Worm (Caenorhabditis elegans) whole organism, late embryonic: ENCODE results near the gene nhr-55.

Experiments
- C38D4.7 ChIP-seq: fragments of 200-800 bp; sonication (Bioruptor generic); optimal IDR thresholded peaks from 2 replicates; lab custom pipeline; 2018; ENCODE audit warnings: mild to moderate bottlenecking, missing genetic modification characterization, moderate library complexity, missing compliant biosample characterization
- F13H6.1 ChIP-seq: sonication (generic microtip); optimal IDR thresholded peaks from 2 replicates; lab custom pipeline; 2016; ENCODE audit warnings: missing genetic modification characterization, missing compliant biosample characterization
- K02D7.2 ChIP-seq: sonication (generic microtip); optimal IDR thresholded peaks from 2 replicates; lab custom pipeline; 2017; ENCODE audit warnings: mild to moderate bottlenecking, missing genetic modification characterization, missing compliant biosample characterization
- Y22D7AL.16 ChIP-seq: sonication (generic microtip); optimal IDR thresholded peaks from 2 replicates; lab custom pipeline; 2016; ENCODE audit warnings: missing genetic modification characterization, missing compliant biosample characterization
- ceh-14 ChIP-seq: sonication (generic microtip); optimal IDR thresholded peaks from 2 replicates; lab custom pipeline; 2016; ENCODE audit warnings: missing genotype, missing genetic modification characterization, missing compliant biosample characterization
- ceh-18 ChIP-seq: sonication (generic microtip); optimal IDR thresholded peaks from 2 replicates; lab custom pipeline; 2016; ENCODE audit warnings: missing genetic modification characterization, missing compliant biosample characterization
- ceh-19 ChIP-seq: fragments of 200-800 bp; sonication (Bioruptor generic); optimal IDR thresholded peaks from 2 replicates; lab custom pipeline; 2018; ENCODE audit warnings: mild to moderate bottlenecking, missing genetic modification characterization, missing compliant biosample characterization
- ceh-2 ChIP-seq: sonication (generic microtip); optimal IDR thresholded peaks from 2 replicates; lab custom pipeline; 2016; ENCODE audit warnings: missing genotype, missing genetic modification characterization, missing compliant biosample characterization
- ceh-22 ChIP-seq: sonication (generic microtip); optimal IDR thresholded peaks from 2 replicates; lab custom pipeline; 2017; ENCODE audit warnings: missing biosample characterization, missing genetic modification characterization
- ceh-24 ChIP-seq: sonication (generic microtip); optimal IDR thresholded peaks from 2 replicates; lab custom pipeline; 2016; ENCODE audit warnings: mild to moderate bottlenecking, missing genetic modification characterization, missing compliant biosample characterization
- ceh-31 ChIP-seq: sonication (generic microtip); optimal IDR thresholded peaks from 2 replicates; lab custom pipeline; 2016; ENCODE audit warnings: missing genetic modification characterization, missing compliant biosample characterization
- ceh-34 ChIP-seq: sonication (generic microtip); optimal IDR thresholded peaks from 2 replicates; lab custom pipeline; 2016; ENCODE audit warnings: mild to moderate bottlenecking, missing genetic modification characterization, missing compliant biosample characterization
- ceh-45 ChIP-seq: fragments of 200-800 bp; sonication (Bioruptor generic); IDR thresholded peaks from 2 replicates; pipeline ENCODE4 v1.3.6; 2022; ENCODE audit warnings: missing genetic modification reagents, missing genetic modification characterization, missing compliant biosample characterization
- ceh-48 ChIP-seq: sonication (generic microtip); optimal IDR thresholded peaks from 2 replicates; lab custom pipeline; 2016; ENCODE audit warnings: missing genetic modification characterization, inconsistent platforms, missing compliant biosample characterization
- elt-2 ChIP-seq: sonication (generic microtip); optimal IDR thresholded peaks from 2 replicates; lab custom pipeline; 2016; ENCODE audit warnings: missing genetic modification reagents, missing genetic modification characterization, missing compliant biosample characterization
- elt-4 ChIP-seq: sonication (generic microtip); optimal IDR thresholded peaks from 2 replicates; lab custom pipeline; 2016; ENCODE audit warnings: missing genetic modification characterization, missing compliant biosample characterization
- ets-4 ChIP-seq: sonication (generic microtip); optimal IDR thresholded peaks from 2 replicates; lab custom pipeline; 2016; ENCODE audit warnings: missing genetic modification characterization, missing compliant biosample characterization
- fax-1 ChIP-seq: sonication (generic microtip); optimal IDR thresholded peaks from 2 replicates; lab custom pipeline; 2016; ENCODE audit warnings: missing genotype, missing genetic modification characterization, missing compliant biosample characterization
- gmeb-2 ChIP-seq: sonication (generic microtip); optimal IDR thresholded peaks from 2 replicates; lab custom pipeline; 2016; ENCODE audit warnings: missing genetic modification characterization, inconsistent platforms, missing compliant biosample characterization
- hlh-15 ChIP-seq: sonication (generic microtip); optimal IDR thresholded peaks from 2 replicates; lab custom pipeline; 2016; ENCODE audit warnings: missing genetic modification characterization, missing compliant biosample characterization
- hlh-6 ChIP-seq: sonication (generic microtip); optimal IDR thresholded peaks from 2 replicates; lab custom pipeline; 2016; ENCODE audit warnings: missing genotype, missing genetic modification characterization, missing compliant biosample characterization
- hlh-8 ChIP-seq: sonication (generic microtip); optimal IDR thresholded peaks from 2 replicates; lab custom pipeline; 2016; ENCODE audit warnings: missing genotype, missing genetic modification characterization, missing compliant biosample characterization
- lin-11 ChIP-seq: fragments of 200-800 bp; sonication (Bioruptor generic); optimal IDR thresholded peaks from 2 replicates; lab custom pipeline; 2018; ENCODE audit warnings: mild to moderate bottlenecking, missing genetic modification characterization, missing compliant biosample characterization
- madf-2 ChIP-seq: sonication (generic microtip); optimal IDR thresholded peaks from 2 replicates; lab custom pipeline; 2017; ENCODE audit warnings: missing genetic modification characterization, missing compliant biosample characterization
- mec-3 ChIP-seq: sonication (generic microtip); optimal IDR thresholded peaks from 2 replicates; lab custom pipeline; 2016; ENCODE audit warnings: borderline replicate concordance, missing genetic modification characterization, missing compliant biosample characterization
- nfya-1 ChIP-seq: sonication (generic microtip); optimal IDR thresholded peaks from 2 replicates; lab custom pipeline; 2017; ENCODE audit warnings: missing genetic modification characterization, mild to moderate bottlenecking, missing compliant biosample characterization, antibody characterized with exemption, moderate library complexity
- nhr-232 ChIP-seq: sonication (generic microtip); optimal IDR thresholded peaks from 2 replicates; lab custom pipeline; 2016; ENCODE audit warnings: missing genetic modification characterization, missing compliant biosample characterization
- npax-4 ChIP-seq: sonication (generic microtip); optimal IDR thresholded peaks from 2 replicates; lab custom pipeline; 2016; ENCODE audit warnings: missing genetic modification characterization, missing compliant biosample characterization
- odd-2 ChIP-seq: sonication (generic microtip); optimal IDR thresholded peaks from 2 replicates; lab custom pipeline; 2017; ENCODE audit warnings: antibody characterized with exemption, mild to moderate bottlenecking, missing genetic modification characterization, missing compliant biosample characterization
- pag-3 ChIP-seq: sonication (generic microtip); optimal IDR thresholded peaks from 2 replicates; lab custom pipeline; 2016; ENCODE audit warnings: missing compliant biosample characterization, missing genetic modification characterization, borderline replicate concordance
- pha-4 ChIP-seq: fragments of 150-350 bp; optimal IDR thresholded peaks from 2 replicates; lab custom pipeline; 2018; ENCODE audit warnings: missing biosample characterization, missing genetic modification reagents, missing genetic modification characterization
- ref-2 ChIP-seq: sonication (generic microtip); optimal IDR thresholded peaks from 2 replicates; lab custom pipeline; 2016; ENCODE audit warnings: missing genetic modification characterization, missing compliant biosample characterization
- sdc-2 ChIP-seq: sonication (generic microtip); optimal IDR thresholded peaks from 2 replicates; lab custom pipeline; 2016; ENCODE audit warnings: missing genotype, missing genetic modification characterization, missing compliant biosample characterization
- syd-9 ChIP-seq: sonication (generic microtip); optimal IDR thresholded peaks from 2 replicates; lab custom pipeline; 2016; ENCODE audit warnings: mild to moderate bottlenecking, missing genetic modification characterization, moderate library complexity, missing compliant biosample characterization
- tbx-2 ChIP-seq: sonication (generic microtip); optimal IDR thresholded peaks from 2 replicates; lab custom pipeline; 2016; ENCODE audit warnings: missing genetic modification characterization, missing compliant biosample characterization
- tbx-7 ChIP-seq: sonication (generic microtip); optimal IDR thresholded peaks from 2 replicates; lab custom pipeline; 2016; ENCODE audit warnings: missing genotype, missing genetic modification characterization, missing compliant biosample characterization
- ttx-3 ChIP-seq: sonication (generic microtip); optimal IDR thresholded peaks from 2 replicates; lab custom pipeline; 2016; ENCODE audit warnings: missing genetic modification reagents, missing genetic modification characterization, missing compliant biosample characterization
- unc-55 ChIP-seq: sonication (generic microtip); optimal IDR thresholded peaks from 2 replicates; lab custom pipeline; 2017; ENCODE audit warnings: missing biosample characterization, missing genetic modification reagents, missing genetic modification characterization
- unc-86 ChIP-seq: sonication (generic microtip); optimal IDR thresholded peaks from 2 replicates; lab custom pipeline; 2016; ENCODE audit warnings: missing genetic modification characterization, missing compliant biosample characterization
- ztf-16 ChIP-seq: sonication (generic microtip); optimal IDR thresholded peaks from 2 replicates; lab custom pipeline; 2017; ENCODE audit warnings: missing genetic modification characterization, missing compliant biosample characterization

The nhr-55 gene

ce11 chrV:459464-459863 is 18.5 kb upstream of the nhr-55 start, which contains the start of gene nhr-203:
Gene nhr-203, plus strand, starts transcription at chrV:459795.
- no peak for TF ChIP-seq tbx-7 (tag; lab: Kevin White, UChicago)
- TF ChIP-seq mec-3 (tag; lab: Kevin White, UChicago) = no peak
- TF ChIP-seq ceh-18 (tag; lab: Kevin White, UChicago) = no peak
- no peak for TF ChIP-seq nhr-232
- no peak for TF ChIP-seq unc-86 (tag; lab: Kevin White, UChicago)
- peak; percentile 26 for TF ChIP-seq elt-2 (tag; lab: Kevin White, UChicago)
- no peak for TF ChIP-seq ceh-2 (tag; lab: Kevin White, UChicago)

- TF ChIP-seq hlh-15 (tag; lab: Kevin White, UChicago) (no peak), sdc-2 (tag; lab: Kevin White, UChicago) (no peak), nfya-1 (tag; lab: Kevin White, UChicago) (no peak), C38D4.7 (GFP tag; lab: Kevin White, UChicago) (no peak), ceh-34 (tag; lab: Kevin White, UChicago) (no peak), K02D7.2 (tag; lab: Kevin White, UChicago) (no peak), ceh-19 (GFP tag; lab: Kevin White, UChicago) (no peak), syd-9 (no peak), unc-55 (no peak), ceh-48 (tag; lab: Kevin White, UChicago) (no peak), F13H6.1 (no peak), hlh-8 (tag; lab: Kevin White, UChicago) (no peak), pag-3 (tag; lab: Kevin White, UChicago) (no peak), Y22D7AL.16 (no peak), elt-4 (tag; lab: Kevin White, UChicago) (no peak), ceh-2 (tag; lab: Kevin White, UChicago) (no peak), madf-2 (tag; lab: Kevin White, UChicago) (no peak), hlh-6 (tag; lab: Kevin White, UChicago) (no peak), ceh-24 (tag; lab: Kevin White, UChicago) (no peak), ztf-16 (tag; lab: Kevin White, UChicago) (no peak)
Measured at ce11 chrV:462263-462662, 15.7 kb upstream of the nhr-55 start, which contains the start of gene nhr-202. Gene nhr-202, plus strand, starts transcription at chrV:462588.

ce11 chrV:464800-465199 is 13.2 kb upstream of the nhr-55 start, which contains the start of gene nhr-201:
Gene nhr-201, plus strand, starts transcription at chrV:464828.
- TF ChIP-seq pag-3 (tag; lab: Kevin White, UChicago) (no peak), ceh-19 (GFP tag; lab: Kevin White, UChicago) (no peak)

- TF ChIP-seq lin-11 (tag; lab: Kevin White, UChicago) = no peak
- no peak for TF ChIP-seq ceh-31 (tag; lab: Kevin White, UChicago)
- TF ChIP-seq pha-4 = no peak
- no peak for TF ChIP-seq fax-1 (tag; lab: Kevin White, UChicago)
- no peak for TF ChIP-seq npax-4
- no peak for TF ChIP-seq ceh-14 (tag; lab: Kevin White, UChicago)
- TF ChIP-seq elt-2 (tag; lab: Kevin White, UChicago) = no peak
- no peak for TF ChIP-seq odd-2
- no peak for TF ChIP-seq pag-3 (tag; lab: Kevin White, UChicago)
- TF ChIP-seq tbx-2 (tag; lab: Kevin White, UChicago) = no peak
- TF ChIP-seq gmeb-2 (tag; lab: Kevin White, UChicago) = no peak
- no peak for TF ChIP-seq F13H6.1
- no peak for TF ChIP-seq ref-2 (tag; lab: Kevin White, UChicago)
- no peak for TF ChIP-seq ttx-3
- TF ChIP-seq ets-4 (tag; lab: Kevin White, UChicago) = no peak
- TF ChIP-seq unc-86 (tag; lab: Kevin White, UChicago) = no peak
- no peak for TF ChIP-seq ceh-45
- no peak for TF ChIP-seq ceh-22
Measured at ce11 chrV:465355-465754, 12.6 kb upstream of the nhr-55 start.
